Worm (Caenorhabditis elegans) whole organism, L1 larva: ENCODE results near the gene tsp-1.
A peak's percentile ranks its signal among the peaks of the same experiment; 100 is the strongest.

Experiments used
- ceh-63 ChIP-seq: fragments of 200-800 bp; sonication (Bioruptor generic); optimal IDR thresholded peaks from 2 replicates; lab custom pipeline; 2018; ENCODE audit warnings: mild to moderate bottlenecking, missing genetic modification characterization, missing compliant biosample characterization
- ceh-82 ChIP-seq, 3 experiments: fragments of 150-350 bp in 1 of 3; sonication (generic microtip) in 2 of 3; optimal IDR thresholded peaks; 2 replicates each; lab custom pipeline; 2014 to 2017; ENCODE audit warnings: missing biosample characterization in 3 of 3, missing genetic modification characterization in 3 of 3
- ceh-90 ChIP-seq: sonication (generic microtip); optimal IDR thresholded peaks from 2 replicates; lab custom pipeline; 2016; ENCODE audit warnings: missing genetic modification characterization, missing compliant biosample characterization
- lin-13 ChIP-seq: fragments of 150-350 bp; optimal IDR thresholded peaks from 2 replicates; lab custom pipeline; 2014; ENCODE audit warnings: missing biosample characterization, missing genetic modification reagents, missing genetic modification characterization
- lin-35 ChIP-seq, 2 experiments: fragments of 150-350 bp; optimal IDR thresholded peaks; 2 replicates each; lab custom pipeline; 2014; ENCODE audit warnings: missing biosample characterization in 2 of 2, missing genetic modification characterization in 2 of 2, missing genetic modification reagents in 2 of 2
- lir-3 ChIP-seq: sonication (generic microtip); optimal IDR thresholded peaks from 2 replicates; lab custom pipeline; 2016; ENCODE audit warnings: mild to moderate bottlenecking, missing genetic modification characterization, moderate library complexity, missing compliant biosample characterization; ENCODE audit not compliant: poor library complexity
- mab-9 ChIP-seq: fragments of 200-800 bp; sonication (Bioruptor generic); IDR thresholded peaks from 2 replicates; pipeline ENCODE4 v1.3.6; 2022; ENCODE audit warnings: missing genetic modification reagents, missing genetic modification characterization, missing compliant biosample characterization
- nhr-11 ChIP-seq: fragments of 150-350 bp; optimal IDR thresholded peaks from 2 replicates; lab custom pipeline; 2014; ENCODE audit warnings: missing biosample characterization, missing genetic modification characterization
- nhr-77 ChIP-seq: fragments of 150-350 bp; optimal IDR thresholded peaks from 2 replicates; lab custom pipeline; 2014; ENCODE audit warnings: missing biosample characterization, missing genetic modification characterization
- unc-62 ChIP-seq: fragments of 150-350 bp; optimal IDR thresholded peaks from 2 replicates; lab custom pipeline; 2014; ENCODE audit warnings: missing biosample characterization, missing genetic modification reagents, missing genetic modification characterization
- vab-15 ChIP-seq: sonication (generic microtip); optimal IDR thresholded peaks from 2 replicates; lab custom pipeline; 2017; ENCODE audit warnings: missing genotype, mild to moderate bottlenecking, missing genetic modification characterization, missing compliant biosample characterization

- TF ChIP-seq lin-35 (GFP tag; optimal IDR thresholded peaks at IDR 0.05; lab: Kevin White, UChicago) (peak in 1 of 2 experiments; percentile 51), ceh-90 (tag; lab: Kevin White, UChicago) (no peak), mab-9 (no peak), nhr-11 (tag; lab: Kevin White, UChicago) (no peak), ceh-82 (tag; optimal IDR thresholded peaks at IDR 0.05; lab: Kevin White, UChicago) (peak in 2 of 3 experiments; percentile 17 to 55), lir-3 (tag; lab: Kevin White, UChicago) (peak; percentile 19), lin-13 (GFP tag; lab: Kevin White, UChicago) (no peak), ceh-63 (GFP tag; lab: Kevin White, UChicago) (no peak), unc-62 (GFP tag; lab: Kevin White, UChicago) (no peak), vab-15 (tag; lab: Kevin White, UChicago) (no peak), nhr-77 (tag; lab: Kevin White, UChicago) (no peak)
Measured at ce11 chrIII:8201760-8202159, 37.5 kb downstream of the tsp-1 start.
